Fruit fly (Drosophila melanogaster) whole organism, embryonic: Measurements from ENCODE around the gene Noa36.

Source experiments
- B-H1 ChIP-seq: fragments of 200-800 bp; sonication (Bioruptor generic); IDR thresholded peaks from 3 replicates; pipeline ENCODE4 v1.3.6; 2022; ENCODE audit warnings: missing biosample characterization, missing genetic modification characterization
- CG10462 ChIP-seq: fragments of 200-800 bp; sonication (Bioruptor generic); optimal IDR thresholded peaks from 2 replicates; lab custom pipeline; 2016; ENCODE audit warnings: missing biosample characterization, missing genetic modification characterization
- CG11247 ChIP-seq: fragments of 200-800 bp; sonication (Bioruptor generic); IDR thresholded peaks from 2 replicates; pipeline ENCODE4 v1.3.6; 2022; ENCODE audit warnings: missing biosample characterization, missing genetic modification characterization
- CG11398 ChIP-seq: fragments of 200-800 bp; sonication (Bioruptor generic); optimal IDR thresholded peaks from 2 replicates; lab custom pipeline; 2016; ENCODE audit warnings: missing biosample characterization, missing genetic modification characterization
- CG12155 ChIP-seq: fragments of 200-800 bp; sonication (Bioruptor generic); optimal IDR thresholded peaks from 3 replicates; lab custom pipeline; 2016; ENCODE audit warnings: missing biosample characterization, missing genetic modification characterization
- CG12744 ChIP-seq: fragments of 200-800 bp; sonication (Bioruptor generic); optimal IDR thresholded peaks from 2 replicates; lab custom pipeline; 2016; ENCODE audit warnings: missing biosample characterization, missing genetic modification characterization
- CG13624 ChIP-seq: fragments of 200-800 bp; sonication (Bioruptor generic); optimal IDR thresholded peaks from 2 replicates; lab custom pipeline; 2016; ENCODE audit warnings: missing biosample characterization, missing genetic modification characterization
- CG1529 ChIP-seq: fragments of 200-800 bp; sonication (Bioruptor generic); optimal IDR thresholded peaks from 3 replicates; lab custom pipeline; 2018; ENCODE audit warnings: missing biosample characterization, missing genetic modification characterization
- CG17328 ChIP-seq: fragments of 200-800 bp; sonication (Bioruptor generic); IDR thresholded peaks from 2 replicates; pipeline ENCODE4 v1.3.6; 2022; ENCODE audit warnings: missing biosample characterization, missing genetic modification characterization
- CG1792 ChIP-seq: fragments of 200-800 bp; sonication (Bioruptor generic); optimal IDR thresholded peaks from 2 replicates; lab custom pipeline; 2016; ENCODE audit warnings: missing biosample characterization, missing genetic modification characterization
- CG18619 ChIP-seq: fragments of 200-800 bp; sonication (Bioruptor generic); optimal IDR thresholded peaks from 3 replicates; lab custom pipeline; 2017; ENCODE audit warnings: missing biosample characterization, mild to moderate bottlenecking, missing genetic modification characterization
- CG3163 ChIP-seq: fragments of 200-800 bp; sonication (Bioruptor generic); optimal IDR thresholded peaks from 3 replicates; lab custom pipeline; 2016; ENCODE audit warnings: missing biosample characterization, missing genetic modification characterization
- CG34224 ChIP-seq: fragments of 200-800 bp; sonication (Bioruptor generic); IDR thresholded peaks from 3 replicates; pipeline ENCODE4 v1.3.6; 2022; ENCODE audit warnings: missing biosample characterization, missing genetic modification characterization; ENCODE audit not compliant: partially characterized antibody
- CG6175 ChIP-seq: fragments of 200-800 bp; sonication (Bioruptor generic); IDR thresholded peaks from 3 replicates; pipeline ENCODE4 v1.3.6; 2022; ENCODE audit warnings: missing biosample characterization, missing genetic modification characterization
- CkIIα-i1 ChIP-seq: fragments of 200-800 bp; sonication (Bioruptor generic); IDR thresholded peaks from 2 replicates; pipeline ENCODE4 v1.3.6; 2022; ENCODE audit warnings: missing biosample characterization, missing genetic modification characterization
- Dip2 ChIP-seq: fragments of 200-800 bp; sonication (Bioruptor generic); IDR thresholded peaks from 2 replicates; pipeline ENCODE4 v1.3.6; 2022; ENCODE audit warnings: missing biosample characterization, missing genetic modification characterization
- Dip3 ChIP-seq: fragments of 200-800 bp; sonication (Bioruptor generic); optimal IDR thresholded peaks from 3 replicates; lab custom pipeline; 2016; ENCODE audit warnings: missing biosample characterization, missing genetic modification characterization
- E2f1 ChIP-seq: fragments of 200-800 bp; sonication (Bioruptor generic); IDR thresholded peaks from 2 replicates; pipeline ENCODE4 v1.3.6; 2022; ENCODE audit warnings: missing biosample characterization, missing genetic modification characterization
- E2f2 ChIP-seq: fragments of 200-800 bp; sonication (Bioruptor generic); IDR thresholded peaks from 2 replicates; pipeline ENCODE4 v1.3.6; 2022; ENCODE audit warnings: missing biosample characterization, missing genetic modification characterization
- HLH54F ChIP-seq: fragments of 200-800 bp; sonication (Bioruptor generic); optimal IDR thresholded peaks from 3 replicates; lab custom pipeline; 2016; ENCODE audit warnings: missing biosample characterization, missing genetic modification characterization
- HmgZ ChIP-seq: fragments of 200-800 bp; sonication (Bioruptor generic); optimal IDR thresholded peaks from 2 replicates; lab custom pipeline; 2018; ENCODE audit warnings: missing biosample characterization, mild to moderate bottlenecking, missing genetic modification characterization
- NC2β ChIP-seq: fragments of 200-800 bp; sonication (Bioruptor generic); optimal IDR thresholded peaks from 2 replicates; lab custom pipeline; 2016; ENCODE audit warnings: missing biosample characterization, missing genetic modification characterization
- NFAT ChIP-seq: fragments of 200-800 bp; sonication (Bioruptor generic); IDR thresholded peaks from 2 replicates; pipeline ENCODE4 v1.3.6; 2022; ENCODE audit warnings: missing biosample characterization, missing genetic modification characterization
- Trl ChIP-seq, 3 experiments: fragments of >200 bp in 2 of 3; fragments of 200-800 bp in 1 of 3; sonication (Bioruptor generic) in 1 of 3; optimal IDR thresholded peaks; 2 replicates in 1 of 3; 3 replicates in 2 of 3; lab custom pipeline; 2016 to 2017; ENCODE audit warnings: missing biosample characterization in 1 of 3, missing genetic modification characterization in 1 of 3
- Usf ChIP-seq: fragments of 200-800 bp; sonication (Bioruptor generic); optimal IDR thresholded peaks from 2 replicates; lab custom pipeline; 2017; ENCODE audit warnings: missing genotype, missing biosample characterization, missing genetic modification characterization
- ac ChIP-seq: fragments of 200-800 bp; sonication (Bioruptor generic); optimal IDR thresholded peaks from 3 replicates; lab custom pipeline; 2017; ENCODE audit warnings: missing biosample characterization, mild to moderate bottlenecking, missing genetic modification characterization
- bab2 ChIP-seq: fragments of 200-800 bp; sonication (Bioruptor generic); optimal IDR thresholded peaks from 2 replicates; lab custom pipeline; 2016; ENCODE audit warnings: missing biosample characterization, missing genetic modification characterization
- bcd ChIP-seq: fragments of 200-800 bp; sonication (Bioruptor generic); optimal IDR thresholded peaks from 2 replicates; lab custom pipeline; 2017; ENCODE audit warnings: missing biosample characterization, mild to moderate bottlenecking, missing genetic modification characterization
- chm ChIP-seq: fragments of 200-800 bp; sonication (Bioruptor generic); IDR thresholded peaks from 2 replicates; pipeline ENCODE4 v1.3.6; 2022; ENCODE audit warnings: missing biosample characterization, missing genetic modification characterization
- chn ChIP-seq: fragments of 200-800 bp; sonication (Bioruptor generic); optimal IDR thresholded peaks from 2 replicates; lab custom pipeline; 2016; ENCODE audit warnings: missing biosample characterization, missing genetic modification characterization
- crp ChIP-seq, 2 experiments: fragments of 200-800 bp; sonication (Bioruptor generic); optimal IDR thresholded peaks; 2 replicates in 1 of 2; 3 replicates in 1 of 2; lab custom pipeline; 2017; ENCODE audit warnings: missing biosample characterization in 2 of 2, missing genetic modification characterization in 2 of 2, mild to moderate bottlenecking in 1 of 2, moderate library complexity in 1 of 2
- dan ChIP-seq: fragments of 200-800 bp; sonication (Bioruptor generic); IDR thresholded peaks from 2 replicates; pipeline ENCODE4 v1.3.6; 2022; ENCODE audit warnings: missing biosample characterization, missing genetic modification characterization
- disco-r ChIP-seq: fragments of 200-800 bp; sonication (Bioruptor generic); optimal IDR thresholded peaks from 2 replicates; lab custom pipeline; 2016; ENCODE audit warnings: missing biosample characterization, missing genetic modification characterization
- ems ChIP-seq: fragments of 200-800 bp; sonication (Bioruptor generic); optimal IDR thresholded peaks from 3 replicates; lab custom pipeline; 2016; ENCODE audit warnings: missing biosample characterization, missing genetic modification characterization
- gce ChIP-seq: fragments of 200-800 bp; sonication (Bioruptor generic); IDR thresholded peaks from 3 replicates; pipeline ENCODE4 v1.3.6; 2022; ENCODE audit warnings: missing biosample characterization, missing genetic modification characterization
- gsb ChIP-seq: fragments of 200-800 bp; sonication (Bioruptor generic); IDR thresholded peaks from 2 replicates; pipeline ENCODE4 v1.3.6; 2022; ENCODE audit warnings: missing biosample characterization, missing genetic modification characterization
- gt ChIP-seq: fragments of 200-800 bp; sonication (Bioruptor generic); IDR thresholded peaks from 2 replicates; pipeline ENCODE4 v1.3.6; 2022; ENCODE audit warnings: missing biosample characterization, missing genetic modification characterization
- klu ChIP-seq: fragments of 200-800 bp; sonication (Bioruptor generic); IDR thresholded peaks from 2 replicates; pipeline ENCODE4 v1.3.6; 2022; ENCODE audit warnings: missing biosample characterization, missing genetic modification characterization
- lab ChIP-seq: fragments of 200-800 bp; sonication (Bioruptor generic); optimal IDR thresholded peaks from 3 replicates; lab custom pipeline; 2017; ENCODE audit warnings: missing biosample characterization, missing genetic modification characterization, mild to moderate bottlenecking, moderate library complexity, missing genetic modification reagents
- lbe ChIP-seq: fragments of 200-800 bp; sonication (Bioruptor generic); optimal IDR thresholded peaks from 2 replicates; lab custom pipeline; 2016; ENCODE audit warnings: missing biosample characterization, mild to moderate bottlenecking, missing genetic modification characterization
- lov ChIP-seq, 2 experiments: fragments of 200-800 bp in 1 of 2; fragments of >200 bp in 1 of 2; sonication (Bioruptor generic) in 1 of 2; IDR thresholded peaks in 1 of 2; optimal IDR thresholded peaks in 1 of 2; 2 replicates in 1 of 2; 3 replicates in 1 of 2; pipeline versions ENCODE4 v1.3.6 to Lab custom; 2017 to 2022; ENCODE audit warnings: missing biosample characterization in 1 of 2, missing genetic modification characterization in 1 of 2
- otp ChIP-seq: fragments of 200-800 bp; sonication (Bioruptor generic); IDR thresholded peaks from 3 replicates; pipeline ENCODE4, ENCODE4 v1.3.6; 2022; ENCODE audit warnings: missing biosample characterization, missing genetic modification characterization
- peb ChIP-seq: fragments of 200-800 bp; sonication (Bioruptor generic); IDR thresholded peaks from 2 replicates; pipeline ENCODE4 v1.3.6; 2022; ENCODE audit warnings: missing biosample characterization, missing genetic modification characterization
- phol ChIP-seq: fragments of 200-800 bp; sonication (Bioruptor generic); optimal IDR thresholded peaks from 3 replicates; lab custom pipeline; 2018; ENCODE audit warnings: missing biosample characterization, mild to moderate bottlenecking, missing genetic modification characterization, moderate library complexity
- ro ChIP-seq: fragments of 200-800 bp; sonication (Bioruptor generic); IDR thresholded peaks from 2 replicates; pipeline ENCODE4 v1.3.6; 2022; ENCODE audit warnings: missing biosample characterization, missing genetic modification characterization
- sc ChIP-seq, 3 experiments: fragments of >200 bp in 2 of 3; fragments of 200-800 bp in 1 of 3; sonication (Bioruptor generic) in 1 of 3; optimal IDR thresholded peaks; 2 replicates in 2 of 3; 3 replicates in 1 of 3; lab custom pipeline; 2017; ENCODE audit warnings: mild to moderate bottlenecking in 1 of 3, missing biosample characterization in 1 of 3, missing genetic modification characterization in 1 of 3, missing genetic modification reagents in 1 of 3
- schlank ChIP-seq: fragments of 200-800 bp; sonication (Bioruptor generic); optimal IDR thresholded peaks from 2 replicates; lab custom pipeline; 2018; ENCODE audit warnings: missing biosample characterization, mild to moderate bottlenecking, missing genetic modification characterization
- sens ChIP-seq: fragments of 200-800 bp; sonication (Bioruptor generic); peaks from one replicate; lab custom pipeline; 2016; ENCODE audit warnings: missing biosample characterization, missing genetic modification characterization
- twi ChIP-seq: fragments of 200-800 bp; optimal IDR thresholded peaks from 2 replicates; lab custom pipeline; 2019; ENCODE audit warnings: missing biosample characterization, mild to moderate bottlenecking, missing genetic modification characterization, moderate library complexity
- tx ChIP-seq: fragments of 200-800 bp; sonication (Bioruptor generic); optimal IDR thresholded peaks from 2 replicates; lab custom pipeline; 2016; ENCODE audit warnings: missing biosample characterization, missing genetic modification characterization
- usp ChIP-seq: fragments of >200 bp; optimal IDR thresholded peaks from 2 replicates; lab custom pipeline; 2017; ENCODE audit warnings: missing biosample characterization, missing genetic modification characterization
- zen2 ChIP-seq: fragments of 200-800 bp; sonication (Bioruptor generic); IDR thresholded peaks from 3 replicates; pipeline ENCODE4 v1.3.6; 2022; ENCODE audit warnings: missing biosample characterization, missing genetic modification characterization; ENCODE audit not compliant: partially characterized antibody

The Noa36 gene

DNA sequence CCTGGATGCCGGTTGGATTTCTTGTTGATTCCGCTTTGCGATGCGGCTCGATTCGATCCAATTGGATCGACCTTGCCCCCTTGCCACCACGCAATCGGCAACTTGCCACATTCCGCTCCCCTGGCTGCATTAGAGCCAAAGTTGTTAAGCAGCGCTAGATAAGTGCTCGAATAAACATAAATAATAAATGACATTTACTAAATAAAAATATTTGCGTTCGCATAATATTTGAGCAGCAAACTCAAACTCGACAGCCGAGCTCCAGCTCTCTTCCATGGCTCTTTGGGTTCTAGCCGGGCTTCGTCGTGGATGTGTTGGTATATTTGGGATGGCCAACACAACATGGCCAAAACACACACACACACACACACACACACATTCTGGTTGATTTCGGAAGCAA is 28.3 kb downstream of the Noa36 start (continued):
- no peak for TF ChIP-seq Trl (optimal IDR thresholded peaks at IDR 0.05; lab: Kevin White, UChicago)
- no peak for TF ChIP-seq Trl (GFP tag; optimal IDR thresholded peaks at IDR 0.05; lab: Kevin White, UChicago)
- TF ChIP-seq bcd: peak; percentile 3
- no peak for TF ChIP-seq lbe (GFP tag; lab: Kevin White, UChicago)
- peak; percentile 75 for TF ChIP-seq lab (GFP tag; lab: Kevin White, UChicago)
- no peak for TF ChIP-seq lov (optimal IDR thresholded peaks at IDR 0.05; lab: Kevin White, UChicago)
- no peak for TF ChIP-seq lov (GFP tag; IDR thresholded peaks at IDR 0.05; lab: Robert Waterston, UW)
- TF ChIP-seq CG6175 (GFP tag; lab: Robert Waterston, UW): no peak
- TF ChIP-seq NC2β (GFP tag; lab: Kevin White, UChicago): no peak
- TF ChIP-seq zen2 (GFP tag; lab: Robert Waterston, UW): no peak
- no peak for TF ChIP-seq gce
- peak; percentile 67 for TF ChIP-seq sens (GFP tag; lab: Kevin White, UChicago)
- TF ChIP-seq Dip2 (GFP tag; lab: Robert Waterston, UW): no peak
- no peak for TF ChIP-seq CG11398 (GFP tag; lab: Kevin White, UChicago)
- no peak for TF ChIP-seq B-H1 (GFP tag; lab: Robert Waterston, UW)
- TF ChIP-seq CG13624 (GFP tag; lab: Kevin White, UChicago): no peak
- TF ChIP-seq ro: no peak
- TF ChIP-seq phol (tag; lab: Kevin White, UChicago): no peak
- TF ChIP-seq CG1792: no peak
- TF ChIP-seq sc (optimal IDR thresholded peaks at IDR 0.05; lab: Kevin White, UChicago): no peak
- peak; percentile 24 for TF ChIP-seq sc (GFP tag; optimal IDR thresholded peaks at IDR 0.05; lab: Kevin White, UChicago)
- peak; percentile 33 for TF ChIP-seq CG18619 (GFP tag; lab: Kevin White, UChicago)
- TF ChIP-seq Usf (GFP tag; lab: Kevin White, UChicago): no peak
- TF ChIP-seq klu (GFP tag; lab: Robert Waterston, UW): no peak
- no peak for TF ChIP-seq E2f2 (GFP tag; lab: Robert Waterston, UW)
- no peak for TF ChIP-seq gt (GFP tag; lab: Robert Waterston, UW)
- no peak for TF ChIP-seq CG10462
- TF ChIP-seq NFAT (GFP tag; lab: Robert Waterston, UW): no peak
- TF ChIP-seq dan (GFP tag; lab: Robert Waterston, UW): no peak
- no peak for TF ChIP-seq HLH54F (GFP tag; lab: Kevin White, UChicago)
- TF ChIP-seq CG11247 (GFP tag; lab: Robert Waterston, UW): no peak
- TF ChIP-seq E2f1 (GFP tag; lab: Robert Waterston, UW): no peak
- no peak for TF ChIP-seq chm (GFP tag; lab: Robert Waterston, UW)
- TF ChIP-seq CG34224 (GFP tag; lab: Robert Waterston, UW): no peak
- no peak for TF ChIP-seq gsb (GFP tag; lab: Robert Waterston, UW)
- TF ChIP-seq CG17328 (GFP tag; lab: Robert Waterston, UW): no peak
- TF ChIP-seq twi (tag; lab: Kevin White, UChicago): no peak
- no peak for TF ChIP-seq CG12744 (GFP tag; lab: Kevin White, UChicago)
- no peak for TF ChIP-seq chn (GFP tag; lab: Kevin White, UChicago)
- no peak for TF ChIP-seq disco-r (GFP tag; lab: Kevin White, UChicago)
- TF ChIP-seq bab2 (GFP tag; lab: Kevin White, UChicago): no peak
- TF ChIP-seq ems: no peak
- TF ChIP-seq CG12155 (GFP tag; lab: Kevin White, UChicago): no peak
- TF ChIP-seq Dip3 (GFP tag; lab: Kevin White, UChicago): no peak
- TF ChIP-seq CG1529 (GFP tag; lab: Kevin White, UChicago): peak; percentile 51
- TF ChIP-seq tx (GFP tag; lab: Kevin White, UChicago): no peak
- no peak for TF ChIP-seq peb (GFP tag; lab: Robert Waterston, UW)
- no peak for TF ChIP-seq crp (GFP tag; optimal IDR thresholded peaks at IDR 0.05; lab: Kevin White, UChicago)
- TF ChIP-seq CG3163 (GFP tag; lab: Kevin White, UChicago): no peak
- 0 out of 3 replicates have a peak, but pooled peaks have one; percentile 15 for TF ChIP-seq otp (GFP tag; lab: Robert Waterston, UW)
- no peak for TF ChIP-seq usp (GFP tag; lab: Kevin White, UChicago)
- TF ChIP-seq CkIIα-i1 (GFP tag; lab: Robert Waterston, UW): no peak
- TF ChIP-seq HmgZ (tag; lab: Kevin White, UChicago): peak; percentile 8
- peak; percentile 46 for TF ChIP-seq schlank
- peak; percentile 5 for TF ChIP-seq ac (GFP tag; lab: Kevin White, UChicago)
